Worm (Caenorhabditis elegans) whole organism, L4/young adult: ENCODE data around the gene T16A9.3.

Experiments
- W03F9.2 ChIP-seq: fragments of 150-350 bp; optimal IDR thresholded peaks from 2 replicates; lab custom pipeline; 2014; ENCODE audit warnings: missing biosample characterization, missing genetic modification characterization
- dao-5 ChIP-seq: sonication (generic microtip); optimal IDR thresholded peaks from 2 replicates; lab custom pipeline; 2016; ENCODE audit warnings: missing genotype, missing genetic modification characterization, moderate library complexity, missing compliant biosample characterization
- him-1 ChIP-seq: sonication (generic microtip); optimal IDR thresholded peaks from 2 replicates; lab custom pipeline; 2016; ENCODE audit warnings: missing genotype, missing genetic modification reagents, missing genetic modification characterization, missing compliant biosample characterization

- TF ChIP-seq him-1 (tag; lab: Kevin White, UChicago) (no peak), dao-5 (tag; lab: Kevin White, UChicago) (no peak), W03F9.2 (tag; lab: Kevin White, UChicago) (no peak)
Measured at ce11 chrV:14246761-14247160, 41.4 kb downstream of the T16A9.3 start, which contains the start of gene K02E11.3.
